Worm (Caenorhabditis elegans) whole organism, L4 larva: ENCODE results near the gene Y62E10A.3.

ENCODE experiments used
- D1046.2 ChIP-seq: fragments of 200-800 bp; sonication (Bioruptor generic); IDR thresholded peaks from 2 replicates; pipeline ENCODE4 v1.3.6; 2022; ENCODE audit warnings: missing genetic modification characterization, missing compliant biosample characterization
- F49E8.2 ChIP-seq: sonication (generic microtip); optimal IDR thresholded peaks from 2 replicates; lab custom pipeline; 2016; ENCODE audit warnings: missing compliant biosample characterization, mild to moderate bottlenecking, missing genetic modification characterization, borderline replicate concordance
- T26A8.4 ChIP-seq: fragments of 200-800 bp; sonication (Bioruptor generic); IDR thresholded peaks from 2 replicates; pipeline ENCODE4 v1.3.6; 2022; ENCODE audit warnings: missing genetic modification characterization, missing compliant biosample characterization
- Y75B8A.6 ChIP-seq: fragments of 200-800 bp; sonication (Bioruptor generic); IDR thresholded peaks from 2 replicates; pipeline ENCODE4 v1.3.6; 2022; ENCODE audit warnings: missing genetic modification reagents, missing genetic modification characterization, missing compliant biosample characterization
- ZK546.5 ChIP-seq, 2 experiments: sonication (generic microtip); optimal IDR thresholded peaks; 2 replicates each; lab custom pipeline; 2017; ENCODE audit warnings: missing biosample characterization in 2 of 2, missing genetic modification characterization in 2 of 2
- aha-1 ChIP-seq: fragments of 150-350 bp; peaks from one replicate; lab custom pipeline; 2014; ENCODE audit warnings: missing biosample characterization, missing genetic modification characterization
- aly-2 ChIP-seq: sonication (generic microtip); optimal IDR thresholded peaks from 2 replicates; lab custom pipeline; 2018; ENCODE audit warnings: missing biosample characterization, missing genetic modification characterization
- ceh-28 ChIP-seq: fragments of 150-350 bp; optimal IDR thresholded peaks from 2 replicates; lab custom pipeline; 2014; ENCODE audit warnings: missing biosample characterization, missing genetic modification reagents, missing genetic modification characterization
- ceh-44 ChIP-seq: fragments of 200-800 bp; sonication (Bioruptor generic); IDR thresholded peaks from 2 replicates; pipeline ENCODE4 v1.3.6; 2022; ENCODE audit warnings: missing genetic modification reagents, missing genetic modification characterization, missing compliant biosample characterization
- daf-16 ChIP-seq, 3 experiments: sonication (generic microtip); optimal IDR thresholded peaks; 2 replicates each; lab custom pipeline; 2016 to 2017; ENCODE audit warnings: missing genetic modification characterization in 3 of 3, missing genetic modification reagents in 3 of 3, mild to moderate bottlenecking in 2 of 3, missing compliant biosample characterization in 2 of 3, missing biosample characterization in 1 of 3, moderate library complexity in 1 of 3
- dmd-6 ChIP-seq: fragments of 200-800 bp; sonication (Bioruptor generic); IDR thresholded peaks from 2 replicates; pipeline ENCODE4 v1.3.6; 2022; ENCODE audit warnings: missing genetic modification reagents, missing genetic modification characterization, missing compliant biosample characterization
- dmd-8 ChIP-seq: fragments of 200-800 bp; sonication (Bioruptor generic); IDR thresholded peaks from 2 replicates; pipeline ENCODE4 v1.3.6; 2022; ENCODE audit warnings: missing genetic modification characterization, missing compliant biosample characterization
- dmd-9 ChIP-seq: fragments of 200-800 bp; sonication (Bioruptor generic); IDR thresholded peaks from 2 replicates; pipeline ENCODE4 v1.3.6; 2022; ENCODE audit warnings: missing genetic modification reagents, missing genetic modification characterization, missing compliant biosample characterization
- dve-1 ChIP-seq: sonication (generic microtip); optimal IDR thresholded peaks from 2 replicates; lab custom pipeline; 2017; ENCODE audit warnings: antibody characterized with exemption, mild to moderate bottlenecking, missing genetic modification characterization, missing compliant biosample characterization; ENCODE audit not compliant: insufficient read depth
- egl-43 ChIP-seq: fragments of 200-800 bp; sonication (Bioruptor generic); IDR thresholded peaks from 2 replicates; pipeline ENCODE4 v1.3.6; 2022; ENCODE audit warnings: missing genetic modification reagents, missing genetic modification characterization, missing compliant biosample characterization
- fos-1 ChIP-seq: fragments of 150-350 bp; optimal IDR thresholded peaks from 2 replicates; lab custom pipeline; 2014; ENCODE audit warnings: missing biosample characterization, missing genetic modification characterization
- gei-8 ChIP-seq: fragments of 200-800 bp; sonication (Bioruptor generic); optimal IDR thresholded peaks from 2 replicates; lab custom pipeline; 2018; ENCODE audit warnings: mild to moderate bottlenecking, missing genetic modification characterization, missing compliant biosample characterization
- hif-1 ChIP-seq, 2 experiments: sonication (generic microtip); optimal IDR thresholded peaks; 2 replicates each; lab custom pipeline; 2016 to 2017; ENCODE audit warnings: missing compliant biosample characterization in 2 of 2, missing genetic modification characterization in 2 of 2, missing genetic modification reagents in 2 of 2, missing genotype in 2 of 2, mild to moderate bottlenecking in 1 of 2
- hlh-11 ChIP-seq: fragments of 200-800 bp; sonication (Bioruptor generic); optimal IDR thresholded peaks from 2 replicates; lab custom pipeline; 2018; ENCODE audit warnings: mild to moderate bottlenecking, missing genetic modification characterization, missing compliant biosample characterization
- hlh-30 ChIP-seq: sonication (generic microtip); optimal IDR thresholded peaks from 2 replicates; lab custom pipeline; 2017; ENCODE audit warnings: antibody characterized with exemption, mild to moderate bottlenecking, missing genetic modification characterization, missing compliant biosample characterization; ENCODE audit not compliant: insufficient read depth
- jun-1 ChIP-seq: fragments of 150-350 bp; optimal IDR thresholded peaks from 2 replicates; lab custom pipeline; 2014; ENCODE audit warnings: missing biosample characterization, missing genetic modification reagents, missing genetic modification characterization
- lim-7 ChIP-seq: fragments of 200-800 bp; sonication (Bioruptor generic); IDR thresholded peaks from 2 replicates; pipeline ENCODE4 v1.3.6; 2022; ENCODE audit warnings: missing genetic modification characterization, missing compliant biosample characterization
- mdl-1 ChIP-seq, 2 experiments: fragments of 150-350 bp in 1 of 2; sonication (generic microtip) in 1 of 2; optimal IDR thresholded peaks; 2 replicates each; lab custom pipeline; 2014 to 2017; ENCODE audit warnings: missing biosample characterization in 2 of 2, missing genetic modification characterization in 2 of 2
- mdt-29 ChIP-seq: fragments of 200-800 bp; sonication (Bioruptor generic); IDR thresholded peaks from 2 replicates; pipeline ENCODE4 v1.3.6; 2022; ENCODE audit warnings: missing genetic modification reagents, missing genetic modification characterization, missing compliant biosample characterization
- mep-1 ChIP-seq: fragments of 150-350 bp; sonication (generic microtip); optimal IDR thresholded peaks from 3 replicates; lab custom pipeline; 2014; ENCODE audit warnings: missing biosample characterization, missing genetic modification characterization
- mxl-3 ChIP-seq: fragments of 200-800 bp; sonication (Bioruptor generic); optimal IDR thresholded peaks from 2 replicates; lab custom pipeline; 2018; ENCODE audit warnings: mild to moderate bottlenecking, missing genetic modification characterization, missing compliant biosample characterization
- nhr-10 ChIP-seq: fragments of 150-350 bp; optimal IDR thresholded peaks from 2 replicates; lab custom pipeline; 2014; ENCODE audit warnings: missing biosample characterization, missing genetic modification characterization
- nhr-102 ChIP-seq: sonication (generic microtip); optimal IDR thresholded peaks from 2 replicates; lab custom pipeline; 2016; ENCODE audit warnings: mild to moderate bottlenecking, missing genetic modification characterization, moderate library complexity, missing compliant biosample characterization
- nhr-111 ChIP-seq: fragments of 200-800 bp; sonication (Bioruptor generic); optimal IDR thresholded peaks from 2 replicates; lab custom pipeline; 2018; ENCODE audit warnings: mild to moderate bottlenecking, missing genetic modification characterization, missing compliant biosample characterization
- nhr-28 ChIP-seq: fragments of 150-350 bp; optimal IDR thresholded peaks from 2 replicates; lab custom pipeline; 2014; ENCODE audit warnings: missing biosample characterization, missing genetic modification characterization
- nhr-42 ChIP-seq: fragments of 200-800 bp; sonication (Bioruptor generic); IDR thresholded peaks from 2 replicates; pipeline ENCODE4 v1.3.6; 2022; ENCODE audit warnings: missing genetic modification characterization, missing compliant biosample characterization
- nhr-48 ChIP-seq: sonication (generic microtip); optimal IDR thresholded peaks from 2 replicates; lab custom pipeline; 2016; ENCODE audit warnings: mild to moderate bottlenecking, missing genetic modification characterization, missing compliant biosample characterization
- nhr-6 ChIP-seq: fragments of 150-350 bp; optimal IDR thresholded peaks from 2 replicates; lab custom pipeline; 2014; ENCODE audit warnings: missing biosample characterization, missing genetic modification characterization
- nhr-76 ChIP-seq: fragments of 150-350 bp; optimal IDR thresholded peaks from 2 replicates; lab custom pipeline; 2014; ENCODE audit warnings: missing biosample characterization, missing genetic modification characterization
- nhr-77 ChIP-seq: fragments of 150-350 bp; optimal IDR thresholded peaks from 2 replicates; lab custom pipeline; 2014; ENCODE audit warnings: missing biosample characterization, missing genetic modification characterization
- php-3 ChIP-seq: fragments of 200-800 bp; sonication (Bioruptor generic); IDR thresholded peaks from 2 replicates; pipeline ENCODE4 v1.3.6; 2022; ENCODE audit warnings: missing genetic modification reagents, missing genetic modification characterization, missing compliant biosample characterization
- pqm-1 ChIP-seq: sonication (generic microtip); optimal IDR thresholded peaks from 2 replicates; lab custom pipeline; 2017; ENCODE audit warnings: missing biosample characterization, missing genetic modification characterization
- saeg-2 ChIP-seq: fragments of 200-800 bp; sonication (Bioruptor generic); IDR thresholded peaks from 2 replicates; pipeline ENCODE4 v1.3.6; 2022; ENCODE audit warnings: missing genetic modification reagents, missing genetic modification characterization, missing compliant biosample characterization
- sdz-12 ChIP-seq: fragments of 200-800 bp; sonication (Bioruptor generic); optimal IDR thresholded peaks from 2 replicates; lab custom pipeline; 2018; ENCODE audit warnings: mild to moderate bottlenecking, missing genetic modification characterization, missing compliant biosample characterization
- set-16 ChIP-seq: fragments of 200-800 bp; sonication (Bioruptor generic); IDR thresholded peaks from 2 replicates; pipeline ENCODE4 v1.3.6; 2022; ENCODE audit warnings: missing genetic modification reagents, missing genetic modification characterization, missing compliant biosample characterization
- snpc-4 ChIP-seq: fragments of 150-350 bp; optimal IDR thresholded peaks from 2 replicates; lab custom pipeline; 2014; ENCODE audit warnings: missing biosample characterization, missing genetic modification characterization
- spr-1 ChIP-seq: sonication (generic microtip); optimal IDR thresholded peaks from 2 replicates; lab custom pipeline; 2016; ENCODE audit warnings: mild to moderate bottlenecking, missing genetic modification characterization, missing compliant biosample characterization
- vab-7 ChIP-seq: fragments of 200-800 bp; sonication (Bioruptor generic); IDR thresholded peaks from 2 replicates; pipeline ENCODE4 v1.3.6; 2022; ENCODE audit warnings: missing genetic modification reagents, missing genetic modification characterization, missing compliant biosample characterization
- zfp-3 ChIP-seq: fragments of 200-800 bp; sonication (Bioruptor generic); conservative IDR thresholded peaks from 2 replicates; pipeline ENCODE4 v1.3.6; 2022; ENCODE audit warnings: missing genetic modification reagents, missing genetic modification characterization, missing compliant biosample characterization
- zip-11 ChIP-seq: fragments of 200-800 bp; sonication (Bioruptor generic); IDR thresholded peaks from 2 replicates; pipeline ENCODE4 v1.3.6; 2022; ENCODE audit warnings: missing genetic modification characterization, missing compliant biosample characterization
- ztf-11 ChIP-seq: fragments of 150-350 bp; optimal IDR thresholded peaks from 2 replicates; lab custom pipeline; 2014; ENCODE audit warnings: missing biosample characterization, missing genetic modification characterization
- ztf-7 ChIP-seq: fragments of 150-350 bp; optimal IDR thresholded peaks from 2 replicates; lab custom pipeline; 2014; ENCODE audit warnings: missing biosample characterization, missing genetic modification characterization

Gene Y62E10A.3

ce11 chrIV:13393246-13393716, 33.2 kb upstream of the Y62E10A.3 start (continued):
- TF ChIP-seq dmd-6 (peak; percentile 86), D1046.2 (GFP tag; lab: Robert Waterston, UW) (no peak), ztf-7 (tag; lab: Kevin White, UChicago) (peak; percentile 22), spr-1 (no peak), nhr-111 (GFP tag; lab: Kevin White, UChicago) (no peak), nhr-6 (tag; lab: Kevin White, UChicago) (peak; percentile 34), dmd-9 (GFP tag; lab: Robert Waterston, UW) (no peak), mxl-3 (GFP tag; lab: Kevin White, UChicago) (peak; percentile 21), hlh-30 (peak; percentile 75), mep-1 (peak; percentile 5), ZK546.5 (tag; optimal IDR thresholded peaks at IDR 0.05; lab: Kevin White, UChicago) (no peak), jun-1 (no peak), ceh-28 (tag; lab: Kevin White, UChicago) (no peak), fos-1 (tag; lab: Kevin White, UChicago) (no peak), pqm-1 (tag; lab: Kevin White, UChicago) (peak; percentile 31), gei-8 (GFP tag; lab: Kevin White, UChicago) (peak; percentile 46), dmd-8 (GFP tag; lab: Robert Waterston, UW) (no peak), nhr-28 (tag; lab: Kevin White, UChicago) (peak; percentile 68), ztf-11 (no peak), hif-1 (tag; optimal IDR thresholded peaks at IDR 0.05; lab: Kevin White, UChicago) (peak in 1 of 2 experiments; percentile 62), sdz-12 (GFP tag; lab: Kevin White, UChicago) (no peak), Y75B8A.6 (GFP tag; lab: Robert Waterston, UW) (0 out of 2 replicates have a peak, but pooled peaks have one; percentile 57), php-3 (peak; percentile 67; the same call in 1 of the 2 replicates), aly-2 (no peak), ceh-44 (GFP tag; lab: Robert Waterston, UW) (no peak), nhr-48 (tag; lab: Kevin White, UChicago) (peak; percentile 81), nhr-102 (tag; lab: Kevin White, UChicago) (peak; percentile 45), daf-16 (GFP tag; optimal IDR thresholded peaks at IDR 0.05; lab: Kevin White, UChicago) (peak in 1 of 2 experiments; percentile 55), daf-16 (tag; optimal IDR thresholded peaks at IDR 0.05; lab: Kevin White, UChicago) (peak; percentile 70), F49E8.2 (no peak), mdt-29 (peak; percentile 61), aha-1 (peak; percentile 97), nhr-76 (tag; lab: Kevin White, UChicago) (no peak), dve-1 (peak; percentile 52), nhr-77 (tag; lab: Kevin White, UChicago) (peak; percentile 21), nhr-42 (GFP tag; lab: Robert Waterston, UW) (no peak), hlh-11 (tag; lab: Kevin White, UChicago) (peak; percentile 91), nhr-10 (peak; percentile 87), vab-7 (GFP tag; lab: Robert Waterston, UW) (no peak), snpc-4 (tag; lab: Kevin White, UChicago) (no peak), mdl-1 (tag; optimal IDR thresholded peaks at IDR 0.05; lab: Kevin White, UChicago) (peak in 1 of 2 experiments; percentile 75)

- 0 out of 2 replicates have a peak, but pooled peaks have one; percentile 44 for TF ChIP-seq egl-43 (GFP tag; lab: Robert Waterston, UW)
- TF ChIP-seq nhr-42 (GFP tag; lab: Robert Waterston, UW) = 0 out of 2 replicates have a peak, but pooled peaks have one; percentile 33
- no peak for TF ChIP-seq gei-8 (GFP tag; lab: Kevin White, UChicago)
- peak; percentile 25 for TF ChIP-seq aha-1
- TF ChIP-seq lim-7 (GFP tag; lab: Robert Waterston, UW) = 0 out of 2 replicates have a peak, but pooled peaks have one; percentile 35
- no peak for TF ChIP-seq zip-11
- TF ChIP-seq sdz-12 (GFP tag; lab: Kevin White, UChicago) = peak; percentile 68
- no peak for TF ChIP-seq hif-1 (tag; optimal IDR thresholded peaks at IDR 0.05; lab: Kevin White, UChicago)
- TF ChIP-seq set-16 (GFP tag; lab: Robert Waterston, UW) = peak; percentile 26; the same call in 1 of the 2 replicates
- TF ChIP-seq nhr-111 (GFP tag; lab: Kevin White, UChicago) = peak; percentile 13
- no peak for TF ChIP-seq saeg-2 (GFP tag; lab: Robert Waterston, UW)
- peak; percentile 46 for TF ChIP-seq T26A8.4 (GFP tag; lab: Robert Waterston, UW)
- TF ChIP-seq zfp-3 (GFP tag; lab: Robert Waterston, UW) = no peak
Measured at ce11 chrIV:13392230-13392629, 32.2 kb upstream of the Y62E10A.3 start.
